Fruit fly (Drosophila melanogaster) whole organism, embryonic: ENCODE results near the gene Kmn2.

ENCODE experiments used
- Asciz ChIP-seq: fragments of 200-800 bp; sonication (Bioruptor generic); optimal IDR thresholded peaks from 2 replicates; lab custom pipeline; 2017; ENCODE audit warnings: missing biosample characterization, mild to moderate bottlenecking, missing genetic modification characterization, missing genetic modification reagents
- Atf-2 ChIP-seq: fragments of 200-800 bp; sonication (Bioruptor generic); optimal IDR thresholded peaks from 2 replicates; lab custom pipeline; 2016; ENCODE audit warnings: missing biosample characterization, missing genetic modification characterization
- B-H2 ChIP-seq: fragments of 200-800 bp; sonication (Bioruptor generic); optimal IDR thresholded peaks from 2 replicates; lab custom pipeline; 2018; ENCODE audit warnings: missing biosample characterization, mild to moderate bottlenecking, missing genetic modification characterization
- CG11247 ChIP-seq: fragments of 200-800 bp; sonication (Bioruptor generic); IDR thresholded peaks from 2 replicates; pipeline ENCODE4 v1.3.6; 2022; ENCODE audit warnings: missing biosample characterization, missing genetic modification characterization
- CG11398 ChIP-seq: fragments of 200-800 bp; sonication (Bioruptor generic); optimal IDR thresholded peaks from 2 replicates; lab custom pipeline; 2016; ENCODE audit warnings: missing biosample characterization, missing genetic modification characterization
- CG11696 ChIP-seq: fragments of 200-800 bp; sonication (Bioruptor generic); IDR thresholded peaks from 2 replicates; pipeline ENCODE4 v1.3.6; 2022; ENCODE audit warnings: missing biosample characterization, missing genetic modification characterization
- CG12942 ChIP-seq: fragments of 200-800 bp; sonication (Bioruptor generic); optimal IDR thresholded peaks from 3 replicates; lab custom pipeline; 2016; ENCODE audit warnings: missing biosample characterization, missing genetic modification characterization
- CG13296 ChIP-seq: fragments of 200-800 bp; sonication (Bioruptor generic); optimal IDR thresholded peaks from 3 replicates; lab custom pipeline; 2018; ENCODE audit warnings: missing biosample characterization, mild to moderate bottlenecking, missing genetic modification characterization
- CG17568 ChIP-seq: fragments of 200-800 bp; sonication (Bioruptor generic); optimal IDR thresholded peaks from 2 replicates; lab custom pipeline; 2018; ENCODE audit warnings: missing biosample characterization, mild to moderate bottlenecking, missing genetic modification characterization, moderate library complexity
- CG18476 ChIP-seq: fragments of 200-800 bp; sonication (Bioruptor generic); optimal IDR thresholded peaks from 2 replicates; lab custom pipeline; 2016; ENCODE audit warnings: missing biosample characterization, mild to moderate bottlenecking, missing genetic modification characterization
- CG30020 ChIP-seq: fragments of 200-800 bp; optimal IDR thresholded peaks from 2 replicates; lab custom pipeline; 2019; ENCODE audit warnings: missing biosample characterization, mild to moderate bottlenecking, missing genetic modification characterization, moderate library complexity
- CG31224 ChIP-seq: fragments of 200-800 bp; sonication (Bioruptor generic); IDR thresholded peaks from 2 replicates; pipeline ENCODE4 v1.3.6; 2022; ENCODE audit warnings: missing biosample characterization, missing genetic modification characterization
- CG32772 ChIP-seq: fragments of 200-800 bp; sonication (Bioruptor generic); IDR thresholded peaks from 2 replicates; pipeline ENCODE4 v1.3.6; 2022; ENCODE audit warnings: missing biosample characterization, missing genetic modification characterization
- CG3995 ChIP-seq: fragments of 200-800 bp; sonication (Bioruptor generic); optimal IDR thresholded peaks from 3 replicates; lab custom pipeline; 2016; ENCODE audit warnings: missing biosample characterization, missing genetic modification characterization
- CG6683 ChIP-seq: fragments of 200-800 bp; sonication (Bioruptor generic); optimal IDR thresholded peaks from 2 replicates; lab custom pipeline; 2017; ENCODE audit warnings: missing biosample characterization, mild to moderate bottlenecking, missing genetic modification characterization, missing genetic modification reagents
- CG7786 ChIP-seq: fragments of 200-800 bp; sonication (Bioruptor generic); optimal IDR thresholded peaks from 2 replicates; lab custom pipeline; 2016; ENCODE audit warnings: missing biosample characterization, missing genetic modification characterization
- CG7963 ChIP-seq: fragments of 200-800 bp; sonication (Bioruptor generic); IDR thresholded peaks from 3 replicates; pipeline ENCODE4 v1.3.6; 2022; ENCODE audit warnings: missing biosample characterization, missing genetic modification characterization; ENCODE audit not compliant: partially characterized antibody
- CG7987 ChIP-seq: fragments of 200-800 bp; sonication (Bioruptor generic); optimal IDR thresholded peaks from 2 replicates; lab custom pipeline; 2018; ENCODE audit warnings: missing biosample characterization, mild to moderate bottlenecking, missing genetic modification characterization, moderate library complexity
- CG8089 ChIP-seq: fragments of 200-800 bp; sonication (Bioruptor generic); optimal IDR thresholded peaks from 3 replicates; lab custom pipeline; 2016; ENCODE audit warnings: missing biosample characterization, missing genetic modification characterization
- CHES-1-like ChIP-seq: fragments of 200-800 bp; sonication (Bioruptor generic); optimal IDR thresholded peaks from 2 replicates; lab custom pipeline; 2016; ENCODE audit warnings: missing biosample characterization, missing genetic modification characterization
- Chrac-16 ChIP-seq: fragments of 200-800 bp; sonication (Bioruptor generic); optimal IDR thresholded peaks from 3 replicates; lab custom pipeline; 2016; ENCODE audit warnings: missing biosample characterization, missing genetic modification characterization
- Dbx ChIP-seq: fragments of 200-800 bp; sonication (Bioruptor generic); IDR thresholded peaks from 3 replicates; pipeline ENCODE4 v1.3.6; 2022; ENCODE audit warnings: missing biosample characterization, missing genetic modification characterization
- Hand ChIP-seq: fragments of 200-800 bp; sonication (Bioruptor generic); optimal IDR thresholded peaks from 2 replicates; lab custom pipeline; 2017; ENCODE audit warnings: mild to moderate bottlenecking, missing biosample characterization, missing genetic modification reagents, missing genetic modification characterization
- HmgZ ChIP-seq: fragments of 200-800 bp; sonication (Bioruptor generic); optimal IDR thresholded peaks from 2 replicates; lab custom pipeline; 2018; ENCODE audit warnings: missing biosample characterization, mild to moderate bottlenecking, missing genetic modification characterization
- Hmx ChIP-seq: fragments of 200-800 bp; sonication (Bioruptor generic); optimal IDR thresholded peaks from 2 replicates; lab custom pipeline; 2016; ENCODE audit warnings: missing biosample characterization, missing genetic modification characterization
- Lim3 ChIP-seq: fragments of 200-800 bp; sonication (Bioruptor generic); IDR thresholded peaks from 2 replicates; pipeline ENCODE4 v1.3.6; 2022; ENCODE audit warnings: missing biosample characterization, missing genetic modification characterization
- MBD-R2 ChIP-seq: fragments of 200-800 bp; sonication (Bioruptor generic); IDR thresholded peaks from 2 replicates; pipeline ENCODE4 v1.3.6; 2022; ENCODE audit warnings: missing biosample characterization, missing genetic modification characterization
- Myb ChIP-seq: fragments of 200-800 bp; sonication (Bioruptor generic); optimal IDR thresholded peaks from 2 replicates; lab custom pipeline; 2016; ENCODE audit warnings: missing biosample characterization, missing genetic modification characterization
- Nf-YC ChIP-seq: fragments of 200-800 bp; optimal IDR thresholded peaks from 3 replicates; lab custom pipeline; 2019; ENCODE audit warnings: missing biosample characterization, mild to moderate bottlenecking, missing genetic modification characterization, moderate library complexity
- Pdp1 ChIP-seq, 2 experiments: fragments of 200-800 bp; sonication (Bioruptor generic); optimal IDR thresholded peaks; 3 replicates each; lab custom pipeline; 2016; ENCODE audit warnings: missing biosample characterization in 2 of 2, missing genetic modification characterization in 2 of 2, mild to moderate bottlenecking in 1 of 2, moderate library complexity in 1 of 2
- Rx ChIP-seq: fragments of 200-800 bp; sonication (Bioruptor generic); IDR thresholded peaks from 2 replicates; pipeline ENCODE4 v1.3.6; 2022; ENCODE audit warnings: missing biosample characterization, missing genetic modification characterization
- YL-1 ChIP-seq: fragments of 200-800 bp; sonication (Bioruptor generic); optimal IDR thresholded peaks from 3 replicates; lab custom pipeline; 2017; ENCODE audit warnings: missing biosample characterization, mild to moderate bottlenecking, missing genetic modification characterization
- dimm ChIP-seq: fragments of 200-800 bp; sonication (Bioruptor generic); IDR thresholded peaks from 2 replicates; pipeline ENCODE4 v1.3.6; 2022; ENCODE audit warnings: missing biosample characterization, missing genetic modification characterization
- esg ChIP-seq: fragments of 200-800 bp; sonication (Bioruptor generic); conservative IDR thresholded peaks from 2 replicates; pipeline ENCODE4 v1.3.6; 2022; ENCODE audit warnings: missing biosample characterization, missing genetic modification characterization
- eve ChIP-seq, 2 experiments: fragments of >200 bp; optimal IDR thresholded peaks; 2 replicates each; lab custom pipeline; 2017; ENCODE audit warnings: missing biosample characterization in 2 of 2, missing genetic modification characterization in 2 of 2
- gcm ChIP-seq: fragments of 200-800 bp; sonication (Bioruptor generic); optimal IDR thresholded peaks from 2 replicates; lab custom pipeline; 2019; ENCODE audit warnings: missing biosample characterization, mild to moderate bottlenecking, missing genetic modification characterization, moderate library complexity
- lab ChIP-seq: fragments of 200-800 bp; sonication (Bioruptor generic); optimal IDR thresholded peaks from 3 replicates; lab custom pipeline; 2017; ENCODE audit warnings: missing biosample characterization, missing genetic modification characterization, mild to moderate bottlenecking, moderate library complexity, missing genetic modification reagents
- mirr ChIP-seq: fragments of 200-800 bp; sonication (Bioruptor generic); optimal IDR thresholded peaks from 3 replicates; lab custom pipeline; 2018; ENCODE audit warnings: missing biosample characterization, mild to moderate bottlenecking, missing genetic modification characterization
- pfk ChIP-seq: fragments of 200-800 bp; sonication (Bioruptor generic); optimal IDR thresholded peaks from 2 replicates; lab custom pipeline; 2018; ENCODE audit warnings: missing biosample characterization, mild to moderate bottlenecking, missing genetic modification characterization, moderate library complexity
- prd ChIP-seq, 3 experiments: fragments of >200 bp in 2 of 3; fragments of 200-800 bp in 1 of 3; sonication (Bioruptor generic) in 1 of 3; optimal IDR thresholded peaks in 2 of 3; IDR thresholded peaks in 1 of 3; 2 replicates in 2 of 3; 3 replicates in 1 of 3; pipeline versions ENCODE4 v1.3.6 to Lab custom; 2017 to 2022; ENCODE audit warnings: missing biosample characterization in 1 of 3, missing genetic modification characterization in 1 of 3
- sim ChIP-seq: fragments of 200-800 bp; sonication (Bioruptor generic); IDR thresholded peaks from 2 replicates; pipeline ENCODE4 v1.3.6; 2022; ENCODE audit warnings: missing biosample characterization, missing genetic modification characterization
- so ChIP-seq: fragments of 200-800 bp; sonication (Bioruptor generic); IDR thresholded peaks from 3 replicates; pipeline ENCODE4 v1.3.6; 2022; ENCODE audit warnings: missing biosample characterization, missing genetic modification characterization
- sr ChIP-seq: fragments of 200-800 bp; sonication (Bioruptor generic); IDR thresholded peaks from 3 replicates; pipeline ENCODE4 v1.3.6; 2022; ENCODE audit warnings: missing biosample characterization, missing genetic modification characterization
- stc ChIP-seq: fragments of 200-800 bp; sonication (Bioruptor generic); IDR thresholded peaks from 2 replicates; pipeline ENCODE4 v1.3.6; 2022; ENCODE audit warnings: missing biosample characterization, missing genetic modification characterization
- tap ChIP-seq: fragments of 200-800 bp; optimal IDR thresholded peaks from 3 replicates; lab custom pipeline; 2019; ENCODE audit warnings: missing biosample characterization, mild to moderate bottlenecking, missing genetic modification characterization, moderate library complexity
- tgo ChIP-seq: fragments of 200-800 bp; sonication (Bioruptor generic); IDR thresholded peaks from 3 replicates; pipeline ENCODE4 v1.3.6; 2022; ENCODE audit warnings: missing biosample characterization, missing genetic modification characterization
- tin ChIP-seq: fragments of 200-800 bp; sonication (Bioruptor generic); optimal IDR thresholded peaks from 3 replicates; lab custom pipeline; 2016; ENCODE audit warnings: missing biosample characterization, missing genetic modification characterization
- trh ChIP-seq: fragments of 200-800 bp; sonication (Bioruptor generic); optimal IDR thresholded peaks from 2 replicates; lab custom pipeline; 2016; ENCODE audit warnings: missing biosample characterization, missing genetic modification characterization
- twi ChIP-seq: fragments of 200-800 bp; optimal IDR thresholded peaks from 2 replicates; lab custom pipeline; 2019; ENCODE audit warnings: missing biosample characterization, mild to moderate bottlenecking, missing genetic modification characterization, moderate library complexity
- yki ChIP-seq: fragments of >200 bp; optimal IDR thresholded peaks from 3 replicates; lab custom pipeline; 2018
- zfh2 ChIP-seq: fragments of 200-800 bp; sonication (Bioruptor generic); optimal IDR thresholded peaks from 2 replicates; lab custom pipeline; 2016; ENCODE audit warnings: missing biosample characterization, missing genetic modification characterization

Kmn2 gene

DNA sequence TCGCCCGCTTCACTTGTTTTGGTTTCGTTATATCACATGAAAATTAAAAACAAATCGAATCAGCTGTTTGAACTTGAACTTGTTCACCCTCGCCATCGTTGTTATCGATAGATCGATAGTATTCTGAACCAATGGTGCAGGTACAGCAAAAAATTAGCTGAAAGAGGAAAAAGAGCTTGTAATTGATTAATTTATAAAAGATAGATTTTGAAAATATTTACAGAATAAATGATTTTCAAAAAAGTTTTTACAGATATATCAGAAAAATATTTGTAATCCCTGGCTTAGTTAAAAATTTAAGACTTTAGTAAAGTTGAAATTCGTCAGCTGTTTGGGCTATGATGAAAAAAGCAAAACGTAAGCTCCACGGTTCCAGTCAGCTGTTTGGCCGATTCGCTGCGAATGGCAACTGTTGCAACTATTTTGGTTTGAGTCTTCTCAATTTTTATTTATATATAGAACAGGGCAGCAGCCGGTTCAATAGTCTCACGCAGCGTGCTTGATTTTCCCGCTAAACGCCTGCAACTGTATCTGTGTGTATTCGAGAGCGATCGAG lies 31.9 kb upstream of the Kmn2 start, which contains the start of the genes CG11035 and unc-45 (continued):
- TF ChIP-seq Nf-YC (tag; lab: Kevin White, UChicago) (peak; percentile 72), tin (GFP tag; lab: Kevin White, UChicago) (peak; percentile 31), CG3995 (GFP tag; lab: Kevin White, UChicago) (peak; percentile 19), CG6683 (GFP tag; lab: Kevin White, UChicago) (no peak), twi (tag; lab: Kevin White, UChicago) (peak; percentile 39), Myb (GFP tag; lab: Kevin White, UChicago) (no peak), Rx (GFP tag; lab: Robert Waterston, UW) (no peak), CG8089 (GFP tag; lab: Kevin White, UChicago) (no peak), yki (no peak), MBD-R2 (GFP tag; lab: Robert Waterston, UW) (peak; percentile 63), eve (GFP tag; optimal IDR thresholded peaks at IDR 0.05; lab: Kevin White, UChicago) (no peak), trh (no peak), zfh2 (GFP tag; lab: Kevin White, UChicago) (no peak), Pdp1 (GFP tag; optimal IDR thresholded peaks at IDR 0.05; lab: Kevin White, UChicago) (peak; percentile 37 to 96), CG13296 (GFP tag; lab: Kevin White, UChicago) (peak; percentile 37), HmgZ (peak; percentile 30), stc (GFP tag; lab: Robert Waterston, UW) (no peak), CG17568 (no peak), CG31224 (no peak), dimm (GFP tag; lab: Robert Waterston, UW) (no peak), prd (optimal IDR thresholded peaks at IDR 0.05; lab: Kevin White, UChicago) (no peak), prd (GFP tag; IDR thresholded peaks at IDR 0.05; lab: Robert Waterston, UW) (peak; percentile 64; the same call in 2 of the 3 replicates), gcm (GFP tag; lab: Kevin White, UChicago) (no peak), lab (GFP tag; lab: Kevin White, UChicago) (no peak), tap (tag; lab: Kevin White, UChicago) (no peak), so (no peak), CHES-1-like (no peak), CG32772 (GFP tag; lab: Robert Waterston, UW) (peak; percentile 39), sr (GFP tag; lab: Robert Waterston, UW) (no peak), YL-1 (GFP tag; lab: Kevin White, UChicago) (peak; percentile 61), Atf-2 (GFP tag; lab: Kevin White, UChicago) (no peak), Lim3 (no peak), Hmx (GFP tag; lab: Kevin White, UChicago) (no peak), CG11696 (GFP tag; lab: Robert Waterston, UW) (no peak), CG12942 (GFP tag; lab: Kevin White, UChicago) (no peak), esg (GFP tag; lab: Robert Waterston, UW) (no peak), mirr (GFP tag; lab: Kevin White, UChicago) (no peak), Dbx (GFP tag; lab: Robert Waterston, UW) (peak; percentile 41; the same call in 1 of the 3 replicates), sim (no peak), CG11247 (GFP tag; lab: Robert Waterston, UW) (no peak), Hand (GFP tag; lab: Kevin White, UChicago) (no peak), Asciz (GFP tag; lab: Kevin White, UChicago) (no peak), CG11398 (GFP tag; lab: Kevin White, UChicago) (no peak), pfk (GFP tag; lab: Kevin White, UChicago) (no peak), CG7987 (GFP tag; lab: Kevin White, UChicago) (no peak), Chrac-16 (GFP tag; lab: Kevin White, UChicago) (peak; percentile 33), CG7786 (GFP tag; lab: Kevin White, UChicago) (no peak), CG18476 (GFP tag; lab: Kevin White, UChicago) (peak; percentile 15), tgo (GFP tag; lab: Robert Waterston, UW) (peak; percentile 54), CG7963 (GFP tag; lab: Robert Waterston, UW) (0 out of 3 replicates have a peak, but pooled peaks have one; percentile 42), CG30020 (tag; lab: Kevin White, UChicago) (peak; percentile 33), B-H2 (GFP tag; lab: Kevin White, UChicago) (no peak)
